Fruit fly (Drosophila melanogaster) whole organism, prepupa: ENCODE measurements around the gene CG33766.

Source experiments
- CG10631 ChIP-seq: fragments of 200-800 bp; sonication (Bioruptor generic); optimal IDR thresholded peaks from 2 replicates; lab custom pipeline; 2016; ENCODE audit warnings: missing biosample characterization, missing genetic modification characterization
- CG31627 ChIP-seq: fragments of 200-800 bp; sonication (Bioruptor generic); optimal IDR thresholded peaks from 3 replicates; lab custom pipeline; 2016; ENCODE audit warnings: missing biosample characterization, missing genetic modification characterization
- CG6854 ChIP-seq: fragments of 200-800 bp; sonication (Bioruptor generic); optimal IDR thresholded peaks from 2 replicates; lab custom pipeline; 2017; ENCODE audit warnings: missing biosample characterization, mild to moderate bottlenecking, missing genetic modification characterization
- Lpt ChIP-seq: fragments of 200-800 bp; sonication (Bioruptor generic); optimal IDR thresholded peaks from 3 replicates; lab custom pipeline; 2016; ENCODE audit warnings: missing biosample characterization, missing genetic modification characterization
- OdsH ChIP-seq: fragments of 200-800 bp; sonication (Bioruptor generic); optimal IDR thresholded peaks from 3 replicates; lab custom pipeline; 2016; ENCODE audit warnings: missing biosample characterization, missing genetic modification characterization
- acj6 ChIP-seq: fragments of 200-800 bp; sonication (Bioruptor generic); optimal IDR thresholded peaks from 3 replicates; lab custom pipeline; 2016; ENCODE audit warnings: missing biosample characterization, missing genetic modification characterization

DNA sequence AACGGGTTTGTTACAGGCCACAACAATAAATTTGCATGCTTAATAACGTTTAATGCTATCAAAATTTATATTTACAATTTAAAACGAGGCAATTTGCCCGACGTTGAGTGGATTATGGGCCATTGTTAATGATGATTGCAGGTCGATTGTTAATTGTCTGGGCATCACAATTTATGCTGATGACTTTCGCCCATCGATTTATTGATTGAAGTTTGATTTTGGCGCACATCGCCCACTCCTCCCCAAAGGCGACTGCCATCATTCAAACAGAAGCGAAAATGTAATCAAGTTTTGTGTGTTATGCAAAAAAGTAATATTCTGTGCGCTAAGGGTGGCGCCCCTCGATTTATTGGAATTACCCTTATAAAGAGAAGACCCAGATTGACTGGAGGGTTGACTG lies 38.4 kb upstream of the CG33766 start:
- TF ChIP-seq Lpt (GFP tag; lab: Kevin White, UChicago) (no peak), acj6 (GFP tag; lab: Kevin White, UChicago) (no peak), CG10631 (no peak), OdsH (GFP tag; lab: Kevin White, UChicago) (no peak), CG6854 (no peak), CG31627 (GFP tag; lab: Kevin White, UChicago) (no peak)
